Worm (Caenorhabditis elegans): ENCODE data around the gene C43D7.4.

Gene C43D7.4

DNA sequence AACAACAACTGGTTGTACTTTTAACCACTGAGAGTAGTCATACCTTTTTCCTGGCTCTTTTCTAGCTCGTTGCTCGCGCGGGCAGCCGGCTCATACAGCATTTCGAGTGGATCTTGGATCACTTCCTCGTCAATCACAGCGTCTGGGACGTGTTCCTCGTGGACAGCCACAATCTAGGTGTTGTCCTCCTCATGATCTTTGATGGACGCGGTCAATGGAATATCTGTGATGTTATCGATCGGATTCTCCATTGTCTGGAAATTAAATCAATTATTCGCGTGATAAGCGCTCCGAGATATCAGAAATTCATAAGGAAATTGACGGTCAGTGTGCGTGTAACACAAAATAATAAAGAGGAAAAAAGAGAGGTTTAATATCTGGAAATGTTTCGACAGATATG, 42.4 kb downstream of the C43D7.4 start, which contains the start of gene F21D9.8:
Gene F21D9.8 (minus strand): TSS at position 101 of the 400 bp plus-strand sequence.
- no peak for TF ChIP-seq nhr-90 (tag; optimal IDR thresholded peaks at IDR 0.05; ENCODE audit: poor library complexity)
- no peak for TF ChIP-seq grh-1 (GFP tag; IDR thresholded peaks at IDR 0.05)
- TF ChIP-seq zip-4 (GFP tag; optimal IDR thresholded peaks at IDR 0.05): no peak
- no peak for TF ChIP-seq unc-98 (GFP tag; IDR thresholded peaks at IDR 0.05)
- TF ChIP-seq blmp-1 (tag; optimal IDR thresholded peaks at IDR 0.05): no peak
- no peak for TF ChIP-seq egl-13 (tag; optimal IDR thresholded peaks at IDR 0.05)
- no peak for TF ChIP-seq lir-3 (tag; optimal IDR thresholded peaks at IDR 0.05; ENCODE audit: poor library complexity)
- no peak for TF ChIP-seq sox-4 (tag; optimal IDR thresholded peaks at IDR 0.05)
- TF ChIP-seq ces-1 (GFP tag; optimal IDR thresholded peaks at IDR 0.05): no peak
- TF ChIP-seq fkh-4 (tag; optimal IDR thresholded peaks at IDR 0.05; ENCODE audit: borderline replicate concordance): no peak
- TF ChIP-seq irx-1 (tag; optimal IDR thresholded peaks at IDR 0.05): no peak
- no peak for TF ChIP-seq isw-1 (GFP tag; IDR thresholded peaks at IDR 0.05)
- no peak for TF ChIP-seq elt-3 (tag; optimal IDR thresholded peaks at IDR 0.05)
- TF ChIP-seq elt-2 (tag; optimal IDR thresholded peaks at IDR 0.05): no peak
- TF ChIP-seq nhr-47 (tag; optimal IDR thresholded peaks at IDR 0.05): no peak
- no peak for TF ChIP-seq fkh-10 (GFP tag; optimal IDR thresholded peaks at IDR 0.05)
- TF ChIP-seq skn-1 (tag; optimal IDR thresholded peaks at IDR 0.05): no peak
- no peak for TF ChIP-seq nhr-12 (tag; optimal IDR thresholded peaks at IDR 0.05)

DNA sequence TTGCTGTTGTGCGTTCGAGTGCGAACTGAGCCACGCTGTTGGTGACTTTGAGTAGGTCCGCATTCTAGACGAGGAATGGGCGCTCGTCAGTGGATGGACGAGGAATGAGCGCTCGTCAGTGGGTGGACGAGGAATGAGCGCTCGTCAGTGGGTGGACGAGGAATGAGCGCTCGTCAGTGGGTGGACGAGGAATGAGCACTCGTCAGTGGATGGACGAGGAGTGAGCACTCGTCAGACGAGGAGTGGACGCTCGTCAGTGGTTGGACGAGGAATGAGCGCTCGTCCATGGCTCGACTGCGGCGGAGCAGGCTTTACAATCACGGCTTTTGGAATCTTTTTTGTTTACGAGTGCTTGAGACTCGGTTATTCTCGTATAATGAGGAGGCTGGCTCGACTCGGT, 43.8 kb downstream of the C43D7.4 start:
- no peak for TF ChIP-seq swsn-7 (tag; optimal IDR thresholded peaks at IDR 0.05)
- no peak for TF ChIP-seq nhr-20 (tag; optimal IDR thresholded peaks at IDR 0.05)
- TF ChIP-seq hpl-2 (GFP tag; optimal IDR thresholded peaks at IDR 0.05): no peak
- TF ChIP-seq jun-1 (tag; optimal IDR thresholded peaks at IDR 0.05): no peak
- TF ChIP-seq pax-3 (tag; optimal IDR thresholded peaks at IDR 0.05): no peak

DNA sequence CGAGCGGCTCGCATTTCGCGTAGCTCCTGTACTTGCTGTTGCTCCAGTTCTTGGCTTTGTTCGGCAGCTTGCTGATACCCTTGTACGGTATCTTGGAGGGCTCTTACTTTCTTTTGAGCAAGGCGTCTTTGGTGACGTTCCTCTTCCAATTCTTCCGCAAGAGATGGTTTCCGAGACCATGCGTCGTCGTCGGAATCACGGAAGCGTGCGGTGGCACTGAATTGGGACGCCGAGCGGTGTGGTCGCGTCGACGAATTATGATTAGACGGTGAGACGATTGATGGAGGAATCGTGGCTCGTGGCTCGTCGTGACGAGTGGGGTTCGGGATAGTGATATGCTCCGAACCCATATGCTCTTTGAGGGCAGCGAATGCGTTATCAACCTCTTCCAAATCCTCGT, 45.9 kb downstream of the C43D7.4 start:
- TF ChIP-seq pax-3 (tag; optimal IDR thresholded peaks at IDR 0.05): no peak
- TF ChIP-seq fkh-4 (tag; optimal IDR thresholded peaks at IDR 0.05; ENCODE audit: borderline replicate concordance): no peak
- no peak for TF ChIP-seq nhr-19 (GFP tag; conservative IDR thresholded peaks at IDR 0.05)
- TF ChIP-seq efl-3 (GFP tag; optimal IDR thresholded peaks at IDR 0.05): no peak
- TF ChIP-seq lin-15B (tag; optimal IDR thresholded peaks at IDR 0.05): no peak
- TF ChIP-seq elt-3 (tag; optimal IDR thresholded peaks at IDR 0.05): no peak
- TF ChIP-seq zip-4 (GFP tag; optimal IDR thresholded peaks at IDR 0.05): no peak
- TF ChIP-seq snpc-4 (tag; optimal IDR thresholded peaks at IDR 0.05): no peak
- TF ChIP-seq ceh-8 (GFP tag; optimal IDR thresholded peaks at IDR 0.05): no peak
